Fruit fly (Drosophila melanogaster) whole organism, embryonic: ENCODE results near the gene CG5909.
A peak's percentile ranks its signal among the peaks of the same experiment; 100 is the strongest.

Source experiments
- Asciz ChIP-seq: fragments of 200-800 bp; sonication (Bioruptor generic); optimal IDR thresholded peaks from 2 replicates; lab custom pipeline; 2017; ENCODE audit warnings: missing biosample characterization, mild to moderate bottlenecking, missing genetic modification characterization, missing genetic modification reagents
- CG10209 ChIP-seq: fragments of 200-800 bp; sonication (Bioruptor generic); optimal IDR thresholded peaks from 3 replicates; lab custom pipeline; 2017; ENCODE audit warnings: missing biosample characterization, mild to moderate bottlenecking, missing genetic modification characterization, missing genetic modification reagents
- CG11093 ChIP-seq: fragments of 200-800 bp; sonication (Bioruptor generic); IDR thresholded peaks from 3 replicates; pipeline ENCODE4 v1.3.6; 2022; ENCODE audit warnings: missing biosample characterization, missing genetic modification characterization
- CG12659 ChIP-seq: fragments of 200-800 bp; sonication (Bioruptor generic); optimal IDR thresholded peaks from 3 replicates; lab custom pipeline; 2017; ENCODE audit warnings: mild to moderate bottlenecking, missing biosample characterization, missing genetic modification reagents, missing genetic modification characterization
- CG13894 ChIP-seq: fragments of 200-800 bp; sonication (Bioruptor generic); optimal IDR thresholded peaks from 3 replicates; lab custom pipeline; 2018; ENCODE audit warnings: missing biosample characterization, mild to moderate bottlenecking, missing genetic modification characterization, moderate library complexity
- CG14710 ChIP-seq: fragments of 200-800 bp; sonication (Bioruptor generic); optimal IDR thresholded peaks from 3 replicates; lab custom pipeline; 2019; ENCODE audit warnings: missing biosample characterization, mild to moderate bottlenecking, missing genetic modification characterization, moderate library complexity
- CG14860 ChIP-seq: fragments of 200-800 bp; sonication (Bioruptor generic); IDR thresholded peaks from 3 replicates; pipeline ENCODE4 v1.3.6; 2022; ENCODE audit warnings: missing biosample characterization, missing genetic modification characterization; ENCODE audit not compliant: partially characterized antibody
- CG17385 ChIP-seq: fragments of 200-800 bp; sonication (Bioruptor generic); optimal IDR thresholded peaks from 3 replicates; lab custom pipeline; 2018; ENCODE audit warnings: missing biosample characterization, mild to moderate bottlenecking, missing genetic modification characterization
- CG18262 ChIP-seq: fragments of 200-800 bp; optimal IDR thresholded peaks from 3 replicates; lab custom pipeline; 2019; ENCODE audit warnings: missing biosample characterization, mild to moderate bottlenecking, missing genetic modification characterization, moderate library complexity
- CG18764 ChIP-seq: fragments of 200-800 bp; sonication (Bioruptor generic); optimal IDR thresholded peaks from 3 replicates; lab custom pipeline; 2016; ENCODE audit warnings: missing biosample characterization, missing genetic modification characterization
- CG2202 ChIP-seq: fragments of 200-800 bp; sonication (Bioruptor generic); optimal IDR thresholded peaks from 2 replicates; lab custom pipeline; 2018; ENCODE audit warnings: missing biosample characterization, mild to moderate bottlenecking, missing genetic modification characterization
- CG30431 ChIP-seq: fragments of 200-800 bp; sonication (Bioruptor generic); optimal IDR thresholded peaks from 2 replicates; lab custom pipeline; 2017; ENCODE audit warnings: missing biosample characterization, missing genetic modification characterization
- CG3281 ChIP-seq: fragments of 200-800 bp; sonication (Bioruptor generic); optimal IDR thresholded peaks from 3 replicates; lab custom pipeline; 2017; ENCODE audit warnings: missing biosample characterization, mild to moderate bottlenecking, missing genetic modification characterization
- CG33557 ChIP-seq: fragments of 200-800 bp; sonication (Bioruptor generic); optimal IDR thresholded peaks from 2 replicates; lab custom pipeline; 2019; ENCODE audit warnings: missing biosample characterization, mild to moderate bottlenecking, missing genetic modification characterization, moderate library complexity
- CG3407 ChIP-seq: fragments of 200-800 bp; sonication (Bioruptor generic); optimal IDR thresholded peaks from 2 replicates; lab custom pipeline; 2018; ENCODE audit warnings: missing biosample characterization, mild to moderate bottlenecking, missing genetic modification characterization
- CG34224 ChIP-seq: fragments of 200-800 bp; sonication (Bioruptor generic); IDR thresholded peaks from 3 replicates; pipeline ENCODE4 v1.3.6; 2022; ENCODE audit warnings: missing biosample characterization, missing genetic modification characterization; ENCODE audit not compliant: partially characterized antibody
- CG3995 ChIP-seq: fragments of 200-800 bp; sonication (Bioruptor generic); optimal IDR thresholded peaks from 3 replicates; lab custom pipeline; 2016; ENCODE audit warnings: missing biosample characterization, missing genetic modification characterization
- CG5245 ChIP-seq: fragments of 200-800 bp; sonication (Bioruptor generic); optimal IDR thresholded peaks from 3 replicates; lab custom pipeline; 2016; ENCODE audit warnings: missing biosample characterization, missing genetic modification characterization
- CG6654 ChIP-seq: fragments of 200-800 bp; sonication (Bioruptor generic); optimal IDR thresholded peaks from 2 replicates; lab custom pipeline; 2017; ENCODE audit warnings: missing biosample characterization, mild to moderate bottlenecking, missing genetic modification characterization
- CG6854 ChIP-seq: fragments of 200-800 bp; sonication (Bioruptor generic); optimal IDR thresholded peaks from 3 replicates; lab custom pipeline; 2017; ENCODE audit warnings: missing biosample characterization, mild to moderate bottlenecking, missing genetic modification characterization
- CG9876 ChIP-seq: fragments of 200-800 bp; sonication (Bioruptor generic); optimal IDR thresholded peaks from 2 replicates; lab custom pipeline; 2016; ENCODE audit warnings: missing biosample characterization, missing genetic modification characterization
- CoRest ChIP-seq: fragments of 200-800 bp; sonication (Bioruptor generic); optimal IDR thresholded peaks from 3 replicates; lab custom pipeline; 2018; ENCODE audit warnings: missing biosample characterization, mild to moderate bottlenecking, missing genetic modification characterization, moderate library complexity
- Dbx ChIP-seq: fragments of 200-800 bp; sonication (Bioruptor generic); IDR thresholded peaks from 3 replicates; pipeline ENCODE4 v1.3.6; 2022; ENCODE audit warnings: missing biosample characterization, missing genetic modification characterization
- Deaf1 ChIP-seq: fragments of 200-800 bp; optimal IDR thresholded peaks from 3 replicates; lab custom pipeline; 2019; ENCODE audit warnings: missing biosample characterization, mild to moderate bottlenecking, missing genetic modification characterization, moderate library complexity
- Dip3 ChIP-seq: fragments of 200-800 bp; sonication (Bioruptor generic); optimal IDR thresholded peaks from 3 replicates; lab custom pipeline; 2016; ENCODE audit warnings: missing biosample characterization, missing genetic modification characterization
- Gug ChIP-seq: fragments of 200-800 bp; sonication (Bioruptor generic); IDR thresholded peaks from 4 replicates; pipeline ENCODE4 v1.3.6; 2022; ENCODE audit warnings: missing biosample characterization, missing genetic modification characterization
- HHEX ChIP-seq: fragments of 200-800 bp; sonication (Bioruptor generic); optimal IDR thresholded peaks from 3 replicates; lab custom pipeline; 2017; ENCODE audit warnings: missing biosample characterization, mild to moderate bottlenecking, missing genetic modification characterization, missing genetic modification reagents
- Hmr ChIP-seq: fragments of 200-800 bp; sonication (Bioruptor generic); optimal IDR thresholded peaks from 3 replicates; lab custom pipeline; 2017; ENCODE audit warnings: mild to moderate bottlenecking, missing biosample characterization, missing genetic modification reagents, missing genetic modification characterization
- Jarid2 ChIP-seq: fragments of 200-800 bp; sonication (Bioruptor generic); optimal IDR thresholded peaks from 3 replicates; lab custom pipeline; 2017; ENCODE audit warnings: mild to moderate bottlenecking, missing biosample characterization, missing genetic modification reagents, missing genetic modification characterization
- Neu2 ChIP-seq: fragments of 200-800 bp; sonication (Bioruptor generic); optimal IDR thresholded peaks from 3 replicates; lab custom pipeline; 2016; ENCODE audit warnings: missing biosample characterization, missing genetic modification characterization, borderline replicate concordance
- Pdp1 ChIP-seq, 2 experiments: fragments of 200-800 bp; sonication (Bioruptor generic); optimal IDR thresholded peaks; 3 replicates each; lab custom pipeline; 2016; ENCODE audit warnings: missing biosample characterization in 2 of 2, missing genetic modification characterization in 2 of 2, mild to moderate bottlenecking in 1 of 2, moderate library complexity in 1 of 2
- Trl ChIP-seq, 3 experiments: fragments of >200 bp in 2 of 3; fragments of 200-800 bp in 1 of 3; sonication (Bioruptor generic) in 1 of 3; optimal IDR thresholded peaks; 2 replicates in 1 of 3; 3 replicates in 2 of 3; lab custom pipeline; 2016 to 2017; ENCODE audit warnings: missing biosample characterization in 1 of 3, missing genetic modification characterization in 1 of 3
- ab ChIP-seq: fragments of 200-800 bp; sonication (Bioruptor generic); optimal IDR thresholded peaks from 2 replicates; lab custom pipeline; 2016; ENCODE audit warnings: missing biosample characterization, missing genetic modification characterization
- amos ChIP-seq: fragments of 200-800 bp; sonication (Bioruptor generic); IDR thresholded peaks from 2 replicates; pipeline ENCODE4 v1.3.6; 2022; ENCODE audit warnings: missing biosample characterization, missing genetic modification characterization; ENCODE audit not compliant: partially characterized antibody
- ase ChIP-seq: fragments of 200-800 bp; sonication (Bioruptor generic); IDR thresholded peaks from 3 replicates; pipeline ENCODE4 v1.3.6; 2022; ENCODE audit warnings: missing biosample characterization, missing genetic modification characterization
- bab2 ChIP-seq: fragments of 200-800 bp; sonication (Bioruptor generic); optimal IDR thresholded peaks from 2 replicates; lab custom pipeline; 2016; ENCODE audit warnings: missing biosample characterization, missing genetic modification characterization
- btn ChIP-seq: fragments of 200-800 bp; sonication (Bioruptor generic); optimal IDR thresholded peaks from 2 replicates; lab custom pipeline; 2016; ENCODE audit warnings: missing biosample characterization, missing genetic modification characterization
- dati ChIP-seq: fragments of 200-800 bp; sonication (Bioruptor generic); IDR thresholded peaks from 2 replicates; pipeline ENCODE4 v1.3.6; 2022; ENCODE audit warnings: missing biosample characterization, missing genetic modification characterization
- ems ChIP-seq: fragments of 200-800 bp; sonication (Bioruptor generic); optimal IDR thresholded peaks from 3 replicates; lab custom pipeline; 2016; ENCODE audit warnings: missing biosample characterization, missing genetic modification characterization
- hbn ChIP-seq: fragments of 200-800 bp; sonication (Bioruptor generic); IDR thresholded peaks from 2 replicates; pipeline ENCODE4 v1.3.6; 2022; ENCODE audit warnings: missing biosample characterization, missing genetic modification characterization; ENCODE audit not compliant: partially characterized antibody
- her ChIP-seq: fragments of 200-800 bp; sonication (Bioruptor generic); optimal IDR thresholded peaks from 2 replicates; lab custom pipeline; 2016; ENCODE audit warnings: missing biosample characterization, missing genetic modification characterization
- jigr1 ChIP-seq: fragments of 200-800 bp; sonication (Bioruptor generic); IDR thresholded peaks from 3 replicates; pipeline ENCODE4 v1.3.6; 2022; ENCODE audit warnings: missing biosample characterization, missing genetic modification characterization
- nom ChIP-seq: fragments of 200-800 bp; sonication (Bioruptor generic); optimal IDR thresholded peaks from 2 replicates; lab custom pipeline; 2017; ENCODE audit warnings: missing biosample characterization, missing genetic modification characterization, mild to moderate bottlenecking, moderate library complexity, missing genetic modification reagents
- pho ChIP-seq: fragments of 200-800 bp; sonication (Bioruptor generic); optimal IDR thresholded peaks from 2 replicates; lab custom pipeline; 2016; ENCODE audit warnings: missing biosample characterization, missing genetic modification characterization
- ttk ChIP-seq: fragments of 200-800 bp; sonication (Bioruptor generic); IDR thresholded peaks from 2 replicates; pipeline ENCODE4 v2.1.2; 2022; ENCODE audit warnings: missing biosample characterization, missing genetic modification characterization
- wdn ChIP-seq: fragments of 200-800 bp; sonication (Bioruptor generic); IDR thresholded peaks from 2 replicates; pipeline ENCODE4 v1.3.6; 2022; ENCODE audit warnings: missing biosample characterization, missing genetic modification characterization
- yki ChIP-seq: fragments of >200 bp; optimal IDR thresholded peaks from 3 replicates; lab custom pipeline; 2018
- zen ChIP-seq: fragments of 200-800 bp; sonication (Bioruptor generic); optimal IDR thresholded peaks from 3 replicates; lab custom pipeline; 2018; ENCODE audit warnings: missing biosample characterization, mild to moderate bottlenecking, missing genetic modification characterization, moderate library complexity

CG5909 gene

dm6 chr3R:27150685-27151515 is 10.1 kb upstream of the CG5909 start, which contains the start of gene CG6051 (continued):
- peak; percentile 60 for TF ChIP-seq CG13894 (tag; lab: Kevin White, UChicago)
- TF ChIP-seq her (GFP tag; lab: Kevin White, UChicago): peak; percentile 52
- TF ChIP-seq Dbx (GFP tag; lab: Robert Waterston, UW): no peak
- no peak for TF ChIP-seq ase
- no peak for TF ChIP-seq btn
- TF ChIP-seq CG3407 (GFP tag; lab: Kevin White, UChicago): no peak
- no peak for TF ChIP-seq jigr1 (GFP tag; lab: Robert Waterston, UW)
- peak; percentile 38 for TF ChIP-seq CG9876 (GFP tag; lab: Kevin White, UChicago)
- TF ChIP-seq ttk (GFP tag; lab: Robert Waterston, UW): no peak
- TF ChIP-seq CG5245 (GFP tag; lab: Kevin White, UChicago): no peak
- peak; percentile 54 for TF ChIP-seq Hmr (GFP tag; lab: Kevin White, UChicago)
- TF ChIP-seq Gug (GFP tag; lab: Robert Waterston, UW): peak; percentile 58; the same call in 1 of the 4 replicates
- TF ChIP-seq CG30431 (GFP tag; lab: Kevin White, UChicago): peak; percentile 31
- TF ChIP-seq CG14710 (tag; lab: Kevin White, UChicago): peak; percentile 82
- no peak for TF ChIP-seq ab (GFP tag; lab: Kevin White, UChicago)
- TF ChIP-seq CG2202 (tag; lab: Kevin White, UChicago): peak; percentile 35
- TF ChIP-seq CG6654 (GFP tag; lab: Kevin White, UChicago): no peak
- peak; percentile 51 for TF ChIP-seq CG10209 (GFP tag; lab: Kevin White, UChicago)
- no peak for TF ChIP-seq CG34224
- peak; percentile 63 for TF ChIP-seq zen (tag; lab: Kevin White, UChicago)
- no peak for TF ChIP-seq Deaf1
- peak; percentile 65 for TF ChIP-seq HHEX (GFP tag; lab: Kevin White, UChicago)
- no peak for TF ChIP-seq yki
- TF ChIP-seq ems (GFP tag; lab: Kevin White, UChicago): peak; percentile 55
- TF ChIP-seq Jarid2 (GFP tag; lab: Kevin White, UChicago): peak; percentile 94
- no peak for TF ChIP-seq wdn (GFP tag; lab: Robert Waterston, UW)
- TF ChIP-seq CG14860: no peak
- peak; percentile 16 for TF ChIP-seq CG18764
- TF ChIP-seq CG6854: peak; percentile 6
- peak; percentile 7 for TF ChIP-seq CG17385 (GFP tag; lab: Kevin White, UChicago)
- TF ChIP-seq dati (GFP tag; lab: Robert Waterston, UW): no peak
- TF ChIP-seq CoRest (tag; lab: Kevin White, UChicago): peak; percentile 63
- peak; percentile 25 to 26 for TF ChIP-seq Pdp1 (GFP tag; optimal IDR thresholded peaks at IDR 0.05; lab: Kevin White, UChicago)
- TF ChIP-seq Neu2 (GFP tag; lab: Kevin White, UChicago): peak; percentile 19
- no peak for TF ChIP-seq hbn (GFP tag; lab: Robert Waterston, UW)
- TF ChIP-seq bab2 (GFP tag; lab: Kevin White, UChicago): peak; percentile 48
- peak; percentile 21; the same call in 1 of the 3 replicates for TF ChIP-seq CG11093 (GFP tag; lab: Robert Waterston, UW)
- TF ChIP-seq Dip3 (GFP tag; lab: Kevin White, UChicago): peak; percentile 43
- TF ChIP-seq CG12659: peak; percentile 65
- TF ChIP-seq Trl (optimal IDR thresholded peaks at IDR 0.05; lab: Kevin White, UChicago): no peak
- peak; percentile 42 for TF ChIP-seq Trl (GFP tag; optimal IDR thresholded peaks at IDR 0.05; lab: Kevin White, UChicago)
- TF ChIP-seq pho: no peak
- no peak for TF ChIP-seq amos
- TF ChIP-seq Asciz (GFP tag; lab: Kevin White, UChicago): peak; percentile 70
- peak; percentile 10 for TF ChIP-seq CG33557 (GFP tag; lab: Kevin White, UChicago)
- peak; percentile 59 for TF ChIP-seq CG18262 (tag; lab: Kevin White, UChicago)
- peak; percentile 74 for TF ChIP-seq nom (GFP tag; lab: Kevin White, UChicago)
- peak; percentile 2 for TF ChIP-seq CG3995
- peak; percentile 57 for TF ChIP-seq CG3281 (GFP tag; lab: Kevin White, UChicago)
